Worm (Caenorhabditis elegans) whole organism, early embryonic: ENCODE measurements around the gene cutl-19.

Experiments used
- B0310.2 ChIP-seq: sonication (generic microtip); optimal IDR thresholded peaks from 2 replicates; lab custom pipeline; 2016; ENCODE audit warnings: mild to moderate bottlenecking, missing genetic modification characterization, missing compliant biosample characterization
- F13C5.2 ChIP-seq: sonication (generic microtip); optimal IDR thresholded peaks from 2 replicates; lab custom pipeline; 2017; ENCODE audit warnings: mild to moderate bottlenecking, missing genetic modification characterization, inconsistent platforms, missing compliant biosample characterization
- aly-1 ChIP-seq: sonication (generic microtip); optimal IDR thresholded peaks from 2 replicates; lab custom pipeline; 2016; ENCODE audit warnings: missing genetic modification characterization, missing compliant biosample characterization
- ama-1 ChIP-seq: fragments of 150-350 bp; optimal IDR thresholded peaks from 2 replicates; lab custom pipeline; 2014
- ceh-13 ChIP-seq: fragments of 200-800 bp; sonication (Bioruptor generic); optimal IDR thresholded peaks from 2 replicates; lab custom pipeline; 2018; ENCODE audit warnings: mild to moderate bottlenecking, missing genetic modification characterization, missing compliant biosample characterization
- ceh-36 ChIP-seq: sonication (generic microtip); optimal IDR thresholded peaks from 2 replicates; lab custom pipeline; 2016; ENCODE audit warnings: missing genetic modification characterization, inconsistent platforms, missing compliant biosample characterization
- ets-7 ChIP-seq: sonication (generic microtip); optimal IDR thresholded peaks from 2 replicates; lab custom pipeline; 2016; ENCODE audit warnings: missing genotype, missing genetic modification characterization, missing compliant biosample characterization
- flt-1 ChIP-seq: fragments of 200-800 bp; sonication (Bioruptor generic); IDR thresholded peaks from 2 replicates; pipeline ENCODE4 v1.3.6; 2022; ENCODE audit warnings: missing genetic modification characterization, missing compliant biosample characterization
- hmbx-1 ChIP-seq: sonication (generic microtip); optimal IDR thresholded peaks from 2 replicates; lab custom pipeline; 2016; ENCODE audit warnings: mild to moderate bottlenecking, missing genetic modification characterization, missing compliant biosample characterization
- hmg-4 ChIP-seq: fragments of 200-800 bp; sonication (Bioruptor generic); optimal IDR thresholded peaks from 2 replicates; lab custom pipeline; 2018; ENCODE audit warnings: mild to moderate bottlenecking, missing genetic modification characterization, missing compliant biosample characterization
- hnd-1 ChIP-seq: sonication (generic microtip); optimal IDR thresholded peaks from 2 replicates; lab custom pipeline; 2016; ENCODE audit warnings: missing genetic modification characterization, missing compliant biosample characterization
- pes-1 ChIP-seq: fragments of 200-800 bp; sonication (Bioruptor generic); IDR thresholded peaks from 2 replicates; pipeline ENCODE4 v1.3.6; 2022; ENCODE audit warnings: missing genetic modification reagents, missing genetic modification characterization, missing compliant biosample characterization
- scrt-1 ChIP-seq: fragments of 200-800 bp; sonication (Bioruptor generic); IDR thresholded peaks from 2 replicates; pipeline ENCODE4 v1.3.6; 2022; ENCODE audit warnings: missing genetic modification characterization, missing compliant biosample characterization
- sea-1 ChIP-seq: fragments of 200-800 bp; sonication (Bioruptor generic); conservative IDR thresholded peaks from 2 replicates; pipeline ENCODE4 v1.3.6; 2022; ENCODE audit warnings: missing genetic modification characterization, missing compliant biosample characterization
- tbx-11 ChIP-seq: fragments of 200-800 bp; sonication (Bioruptor generic); IDR thresholded peaks from 2 replicates; pipeline ENCODE4 v1.3.6; 2022; ENCODE audit warnings: missing genetic modification characterization, missing compliant biosample characterization
- tbx-37 ChIP-seq: fragments of 200-800 bp; sonication (Bioruptor generic); conservative IDR thresholded peaks from 2 replicates; pipeline ENCODE4 v1.3.6; 2022; ENCODE audit warnings: missing genetic modification reagents, missing genetic modification characterization, missing compliant biosample characterization
- tra-4 ChIP-seq: sonication (generic microtip); optimal IDR thresholded peaks from 2 replicates; lab custom pipeline; 2017; ENCODE audit warnings: missing genetic modification characterization, missing compliant biosample characterization

Gene cutl-19

DNA sequence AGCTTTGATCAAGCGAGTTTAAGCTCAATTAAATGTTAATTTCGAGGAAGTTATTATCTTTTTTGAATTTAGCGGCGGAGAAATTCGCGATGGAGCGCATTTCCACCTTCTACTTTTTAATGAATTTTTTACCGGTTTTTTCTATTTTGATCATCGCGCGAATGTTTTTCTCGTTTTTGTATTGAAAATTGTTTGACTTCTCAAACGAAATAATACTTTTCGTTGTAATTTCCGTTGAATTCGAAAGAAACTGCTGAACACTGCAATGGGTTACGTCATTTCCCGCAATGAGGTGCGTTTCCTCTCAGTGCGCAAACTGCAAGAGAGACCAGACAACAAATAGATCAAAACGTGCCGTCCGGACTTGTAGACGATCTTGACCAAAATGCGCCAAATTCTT is 36.2 kb downstream of the cutl-19 start:
- TF ChIP-seq scrt-1 (no peak), sea-1 (no peak)

DNA sequence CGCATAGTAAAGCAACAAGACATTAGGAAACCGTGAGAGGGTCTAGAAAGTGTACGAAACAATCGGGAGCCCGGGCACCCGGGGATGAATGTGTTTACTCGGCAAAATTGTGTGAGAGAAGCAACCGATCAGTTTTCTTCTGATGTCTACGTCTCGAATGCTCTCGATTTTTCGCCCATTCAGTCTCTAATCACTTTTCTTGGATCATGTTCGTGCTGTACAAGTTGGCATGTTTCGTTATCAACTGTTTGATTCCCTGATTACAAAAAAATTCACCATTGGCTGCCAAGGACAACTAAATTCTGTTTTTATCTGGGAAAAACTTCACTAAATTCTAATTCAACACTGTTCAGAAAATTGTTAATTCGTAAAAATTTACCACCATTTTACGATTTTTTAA is 36.8 kb downstream of the cutl-19 start:
- TF ChIP-seq aly-1 (tag; lab: Kevin White, UChicago) (no peak), ceh-13 (GFP tag; lab: Kevin White, UChicago) (no peak), ceh-36 (tag; lab: Kevin White, UChicago) (no peak), F13C5.2 (tag; lab: Kevin White, UChicago) (no peak), tbx-37 (GFP tag; lab: Robert Waterston, UW) (no peak), B0310.2 (no peak), hnd-1 (tag; lab: Kevin White, UChicago) (no peak), pes-1 (no peak), ama-1 (no peak), tra-4 (tag; lab: Kevin White, UChicago) (no peak), flt-1 (GFP tag; lab: Robert Waterston, UW) (no peak), hmg-4 (GFP tag; lab: Kevin White, UChicago) (no peak), tbx-11 (GFP tag; lab: Robert Waterston, UW) (no peak), hmbx-1 (tag; lab: Kevin White, UChicago) (no peak), ets-7 (tag; lab: Kevin White, UChicago) (no peak)

DNA sequence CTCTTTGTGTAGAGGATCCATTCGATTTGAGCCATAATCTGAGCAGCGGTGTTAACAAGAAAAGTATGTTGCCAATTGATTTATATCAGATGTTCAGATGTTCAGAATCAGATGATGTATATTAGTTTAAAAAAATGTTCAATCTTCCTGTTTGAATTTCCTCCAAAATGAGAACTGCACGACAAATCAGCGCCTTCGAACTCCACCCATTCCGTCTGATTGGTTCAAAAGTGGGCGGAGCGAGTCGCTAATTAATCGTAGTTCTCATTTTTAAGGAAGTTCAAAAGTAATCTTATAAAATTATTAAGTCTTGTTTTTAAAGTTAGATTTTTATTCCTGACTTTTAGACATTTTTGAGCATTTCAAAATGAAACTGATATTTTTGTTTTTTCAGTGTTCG is 38.2 kb downstream of the cutl-19 start:
- no peak for TF ChIP-seq tra-4 (tag; lab: Kevin White, UChicago)
- no peak for TF ChIP-seq ets-7 (tag; lab: Kevin White, UChicago)
- no peak for TF ChIP-seq scrt-1
- no peak for TF ChIP-seq ama-1
- TF ChIP-seq aly-1 (tag; lab: Kevin White, UChicago) = no peak
- TF ChIP-seq hmg-4 (GFP tag; lab: Kevin White, UChicago) = no peak
- no peak for TF ChIP-seq tbx-37 (GFP tag; lab: Robert Waterston, UW)
- TF ChIP-seq hmbx-1 (tag; lab: Kevin White, UChicago) = no peak
- TF ChIP-seq ceh-36 (tag; lab: Kevin White, UChicago) = no peak
- TF ChIP-seq ceh-13 (GFP tag; lab: Kevin White, UChicago) = no peak
- no peak for TF ChIP-seq sea-1
- TF ChIP-seq flt-1 (GFP tag; lab: Robert Waterston, UW) = no peak
- no peak for TF ChIP-seq tbx-11 (GFP tag; lab: Robert Waterston, UW)
- TF ChIP-seq B0310.2 = no peak
- no peak for TF ChIP-seq F13C5.2 (tag; lab: Kevin White, UChicago)
- no peak for TF ChIP-seq hnd-1 (tag; lab: Kevin White, UChicago)

DNA sequence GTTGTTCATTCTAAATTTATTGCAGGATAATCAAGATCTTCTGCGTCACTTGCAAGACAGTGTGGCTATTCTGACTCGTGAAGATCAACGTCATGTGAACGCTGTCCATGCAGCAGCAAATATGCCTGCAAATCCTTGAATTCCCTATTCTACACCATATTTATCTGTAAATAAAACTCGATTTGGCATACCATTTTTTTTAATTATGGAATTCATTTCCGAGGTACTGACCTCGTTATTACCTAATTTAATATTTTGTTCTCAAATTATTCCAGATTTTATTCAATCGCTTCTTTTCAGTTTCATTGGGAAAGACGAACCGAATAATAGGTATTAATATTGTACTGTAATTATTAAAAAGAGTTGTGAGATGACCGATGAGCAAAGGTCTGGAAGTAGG is 43.8 kb downstream of the cutl-19 start, which contains the start of gene cid-1:
Gene cid-1, plus strand, starts transcription at position 301 of the 400 bp plus-strand sequence.
- no peak for TF ChIP-seq hmg-4 (GFP tag; lab: Kevin White, UChicago)
- no peak for TF ChIP-seq hmbx-1 (tag; lab: Kevin White, UChicago)
- no peak for TF ChIP-seq hnd-1 (tag; lab: Kevin White, UChicago)
- TF ChIP-seq sea-1 = no peak
- TF ChIP-seq ceh-13 (GFP tag; lab: Kevin White, UChicago) = no peak
- no peak for TF ChIP-seq ceh-36 (tag; lab: Kevin White, UChicago)
- TF ChIP-seq ama-1 = no peak
- TF ChIP-seq tbx-37 (GFP tag; lab: Robert Waterston, UW) = no peak
- no peak for TF ChIP-seq tbx-11 (GFP tag; lab: Robert Waterston, UW)
- no peak for TF ChIP-seq aly-1 (tag; lab: Kevin White, UChicago)

DNA sequence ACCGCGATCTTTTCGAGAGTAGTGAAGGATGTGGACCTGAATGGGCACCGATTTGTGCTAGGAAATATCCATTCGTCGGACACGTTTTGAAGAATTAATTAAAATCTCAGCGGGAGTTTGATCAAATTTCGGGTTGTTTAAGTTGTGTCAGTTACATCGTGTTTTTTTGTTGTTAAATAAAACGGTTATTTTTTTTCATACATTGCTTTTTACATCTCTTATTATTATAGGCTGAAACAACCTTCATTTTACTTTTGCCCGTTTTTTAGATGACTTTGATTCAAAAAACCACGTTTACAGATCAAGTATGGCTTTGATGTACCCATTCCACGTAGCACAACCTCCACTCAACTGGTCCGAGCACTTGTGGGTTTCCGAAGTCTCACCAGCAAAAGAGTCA is 44.3 kb downstream of the cutl-19 start, which contains the start of gene emb-1:
Gene emb-1, plus strand, starts transcription at position 301 of the 400 bp plus-strand sequence.
- TF ChIP-seq tbx-37 (GFP tag; lab: Robert Waterston, UW) = no peak
- no peak for TF ChIP-seq scrt-1
- TF ChIP-seq B0310.2 = no peak
- TF ChIP-seq sea-1 = no peak
- TF ChIP-seq F13C5.2 (tag; lab: Kevin White, UChicago) = no peak
- TF ChIP-seq flt-1 (GFP tag; lab: Robert Waterston, UW) = no peak
- TF ChIP-seq ama-1 = no peak
- TF ChIP-seq aly-1 (tag; lab: Kevin White, UChicago) = no peak
- no peak for TF ChIP-seq ceh-36 (tag; lab: Kevin White, UChicago)
- TF ChIP-seq ets-7 (tag; lab: Kevin White, UChicago) = no peak
- TF ChIP-seq ceh-13 (GFP tag; lab: Kevin White, UChicago) = no peak

DNA sequence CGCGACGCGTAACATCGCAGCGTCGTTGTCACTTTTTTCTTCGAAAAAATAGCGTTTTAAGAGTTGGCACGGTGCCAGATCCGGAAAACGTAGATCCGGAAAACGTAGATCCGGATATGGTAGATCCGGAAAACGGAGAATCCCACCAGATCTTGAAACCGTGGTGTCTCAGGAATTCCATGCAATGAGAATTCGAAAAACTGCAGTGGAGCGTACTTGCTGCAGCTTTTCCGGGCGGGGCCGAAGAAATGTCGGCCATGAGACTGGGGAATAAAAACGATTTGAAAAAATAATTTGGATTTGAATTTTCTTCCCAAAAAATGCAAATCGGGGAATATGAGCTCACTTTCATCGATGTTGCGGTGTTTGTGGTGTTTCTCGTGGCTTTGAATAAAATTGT is 44.9 kb downstream of the cutl-19 start, which contains the start of gene K10D2.5:
Gene K10D2.5, plus strand, starts transcription at position 251 of the 400 bp plus-strand sequence.
- TF ChIP-seq aly-1 (tag; lab: Kevin White, UChicago) (peak; percentile 16), ama-1 (no peak), scrt-1 (peak; percentile 60; the same call in 1 of the 2 replicates), pes-1 (peak; percentile 88), tbx-37 (GFP tag; lab: Robert Waterston, UW) (peak; percentile 93), ets-7 (tag; lab: Kevin White, UChicago) (peak; percentile 82), flt-1 (GFP tag; lab: Robert Waterston, UW) (peak; percentile 75), tra-4 (tag; lab: Kevin White, UChicago) (no peak), hmbx-1 (tag; lab: Kevin White, UChicago) (no peak), sea-1 (peak; percentile 81), F13C5.2 (tag; lab: Kevin White, UChicago) (peak; percentile 50), B0310.2 (peak; percentile 26), ceh-36 (tag; lab: Kevin White, UChicago) (peak; percentile 13), tbx-11 (GFP tag; lab: Robert Waterston, UW) (peak; percentile 68; the same call in 1 of the 2 replicates), hnd-1 (tag; lab: Kevin White, UChicago) (peak; percentile 33), hmg-4 (GFP tag; lab: Kevin White, UChicago) (peak; percentile 53), ceh-13 (GFP tag; lab: Kevin White, UChicago) (peak; percentile 10)

DNA sequence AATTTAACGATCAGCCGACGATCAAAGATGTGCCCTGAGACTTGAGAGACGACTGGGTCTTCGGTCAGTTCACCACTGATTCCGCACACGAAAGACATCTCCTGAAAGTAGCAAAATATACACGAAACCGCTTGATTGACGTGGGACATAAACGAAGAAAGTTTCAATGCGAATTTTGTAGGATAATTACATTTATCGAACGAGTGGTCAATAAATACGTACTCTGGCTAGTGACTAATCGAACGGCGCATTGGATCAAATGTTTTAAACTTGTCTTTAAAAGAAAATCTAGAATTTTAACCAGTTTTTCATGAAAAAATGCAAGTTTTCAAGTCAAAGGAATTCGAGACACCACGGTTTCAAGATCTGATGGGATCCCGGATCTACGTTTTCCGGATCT is 45.5 kb downstream of the cutl-19 start, which contains the start of gene prp-19:
Gene prp-19, minus strand, starts transcription at position 101 of the 400 bp plus-strand sequence.
- no peak for TF ChIP-seq B0310.2
- no peak for TF ChIP-seq scrt-1
- TF ChIP-seq ceh-13 (GFP tag; lab: Kevin White, UChicago) = no peak
- TF ChIP-seq hnd-1 (tag; lab: Kevin White, UChicago) = no peak
- no peak for TF ChIP-seq ama-1
- no peak for TF ChIP-seq F13C5.2 (tag; lab: Kevin White, UChicago)
- no peak for TF ChIP-seq flt-1 (GFP tag; lab: Robert Waterston, UW)
- no peak for TF ChIP-seq aly-1 (tag; lab: Kevin White, UChicago)
- no peak for TF ChIP-seq ets-7 (tag; lab: Kevin White, UChicago)
- TF ChIP-seq tbx-37 (GFP tag; lab: Robert Waterston, UW) = no peak
- no peak for TF ChIP-seq tra-4 (tag; lab: Kevin White, UChicago)
- no peak for TF ChIP-seq sea-1
- no peak for TF ChIP-seq tbx-11 (GFP tag; lab: Robert Waterston, UW)
- no peak for TF ChIP-seq hmg-4 (GFP tag; lab: Kevin White, UChicago)
- no peak for TF ChIP-seq pes-1
- no peak for TF ChIP-seq hmbx-1 (tag; lab: Kevin White, UChicago)
